Worm (Caenorhabditis elegans): ENCODE results near the gene F49H12.4.

F49H12.4 gene

ce11 chrX:2089434-2089833 lies 9.8 kb downstream of the F49H12.4 start, which contains the start of gene lsy-2 (continued):
- TF ChIP-seq lin-35 (GFP tag; optimal IDR thresholded peaks at IDR 0.05) (peak; percentile 66 to 88), irx-1 (tag; optimal IDR thresholded peaks at IDR 0.05) (no peak), nhr-47 (tag; optimal IDR thresholded peaks at IDR 0.05) (peak; percentile 45), mab-9 (GFP tag; IDR thresholded peaks at IDR 0.05) (no peak), nhr-12 (tag; optimal IDR thresholded peaks at IDR 0.05) (no peak), nhr-90 (tag; optimal IDR thresholded peaks at IDR 0.05; ENCODE audit: poor library complexity) (peak; percentile 38), nhr-85 (tag) (peak; percentile 43), snu-23 (GFP tag; optimal IDR thresholded peaks at IDR 0.05) (peak; percentile 52), mep-1 (tag; optimal IDR thresholded peaks at IDR 0.05) (no peak), nhr-77 (tag; optimal IDR thresholded peaks at IDR 0.05) (peak; percentile 50), jun-1 (tag; optimal IDR thresholded peaks at IDR 0.05) (no peak), ceh-63 (GFP tag; optimal IDR thresholded peaks at IDR 0.05) (no peak), fos-1 (tag; optimal IDR thresholded peaks at IDR 0.05) (no peak), unc-86 (tag; optimal IDR thresholded peaks at IDR 0.05) (no peak), ztf-11 (tag; optimal IDR thresholded peaks at IDR 0.05) (no peak), vab-15 (tag; optimal IDR thresholded peaks at IDR 0.05) (no peak), ztf-4 (tag; optimal IDR thresholded peaks at IDR 0.05) (no peak), lsy-2 (tag; optimal IDR thresholded peaks at IDR 0.05) (no peak), isw-1 (GFP tag; IDR thresholded peaks at IDR 0.05) (no peak; the same call in 1 of the 2 replicates), nhr-84 (tag; optimal IDR thresholded peaks at IDR 0.05) (no peak), Y116A8C.19 (tag; optimal IDR thresholded peaks at IDR 0.05; ENCODE audit: borderline replicate concordance) (no peak), elt-3 (tag; optimal IDR thresholded peaks at IDR 0.05) (peak in 1 of 6 experiments; percentile 56), lin-13 (GFP tag; optimal IDR thresholded peaks at IDR 0.05) (no peak), zag-1 (tag; optimal IDR thresholded peaks at IDR 0.05) (no peak), elt-2 (tag; optimal IDR thresholded peaks at IDR 0.05) (no peak), ceh-8 (GFP tag; optimal IDR thresholded peaks at IDR 0.05) (no peak), pax-3 (tag; optimal IDR thresholded peaks at IDR 0.05) (no peak), egl-27 (tag; optimal IDR thresholded peaks at IDR 0.05) (no peak), tlp-1 (tag; optimal IDR thresholded peaks at IDR 0.05) (no peak), unc-130 (tag; optimal IDR thresholded peaks at IDR 0.05) (peak; percentile 18), alr-1 (tag; optimal IDR thresholded peaks at IDR 0.05; ENCODE audit: borderline replicate concordance) (no peak), swsn-7 (tag; optimal IDR thresholded peaks at IDR 0.05) (peak; percentile 40), ets-5 (GFP tag; IDR thresholded peaks at IDR 0.05) (no peak), mdl-1 (tag; optimal IDR thresholded peaks at IDR 0.05) (peak in 1 of 2 experiments; percentile 48), F16B12.6 (tag; optimal IDR thresholded peaks at IDR 0.05) (peak; percentile 32), C16A3.4 (tag; optimal IDR thresholded peaks at IDR 0.05) (peak; percentile 64), zip-4 (GFP tag; optimal IDR thresholded peaks at IDR 0.05) (peak; percentile 30), nhr-11 (tag; optimal IDR thresholded peaks at IDR 0.05) (no peak), fkh-8 (tag; optimal IDR thresholded peaks at IDR 0.05) (no peak), ceh-88 (GFP tag; IDR thresholded peaks at IDR 0.05) (no peak), nhr-237 (tag; optimal IDR thresholded peaks at IDR 0.05) (no peak), efl-1 (optimal IDR thresholded peaks at IDR 0.05) (peak; percentile 36 to 78), efl-1 (GFP tag; optimal IDR thresholded peaks at IDR 0.05 in 1 of 2) (peak; percentile 76 to 97), xbp-1 (tag; optimal IDR thresholded peaks at IDR 0.05) (peak; percentile 35), tbx-2 (tag; optimal IDR thresholded peaks at IDR 0.05) (peak; percentile 25), sox-4 (tag; optimal IDR thresholded peaks at IDR 0.05) (no peak), ces-1 (GFP tag; optimal IDR thresholded peaks at IDR 0.05) (no peak), lin-14 (GFP tag; optimal IDR thresholded peaks at IDR 0.05) (peak; percentile 64), efl-3 (GFP tag; optimal IDR thresholded peaks at IDR 0.05) (no peak), sptf-1 (tag; optimal IDR thresholded peaks at IDR 0.05) (no peak), unc-62 (GFP tag; optimal IDR thresholded peaks at IDR 0.05) (no peak), hlh-4 (tag; optimal IDR thresholded peaks at IDR 0.05) (no peak), dpl-1 (GFP tag; optimal IDR thresholded peaks at IDR 0.05) (peak; percentile 75 to 79 (median 76)), rnt-1 (tag; optimal IDR thresholded peaks at IDR 0.05) (peak; percentile 53)

Data from whole organism, L1 larva.